Fruit fly (Drosophila melanogaster): ENCODE measurements around the gene m-cup.

DNA sequence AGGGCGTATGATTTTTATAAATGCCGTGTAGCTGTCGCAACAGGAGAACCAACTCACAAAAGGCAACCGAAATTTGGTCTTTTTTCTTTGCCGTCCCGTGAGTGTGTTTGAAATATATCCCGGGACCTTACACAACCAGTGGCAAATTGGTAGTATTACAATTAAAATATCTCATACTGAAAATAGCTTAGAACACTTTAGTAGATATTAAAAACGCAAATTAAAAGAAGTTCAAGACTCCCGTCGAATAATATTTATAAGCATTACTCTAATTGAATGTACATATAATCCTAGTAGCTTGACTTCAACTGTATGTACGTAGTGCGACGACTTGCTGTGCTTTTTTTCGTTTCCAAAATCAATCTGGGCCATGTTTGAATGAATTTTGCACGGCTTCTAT, 28.9 kb upstream of the m-cup start:
- TF ChIP-seq CG7101 (tag; optimal IDR thresholded peaks at IDR 0.05) (no peak), CG11617 (GFP tag; optimal IDR thresholded peaks at IDR 0.05) (no peak), kay (GFP tag; ENCODE audit: borderline replicate concordance) (no peak), cnc (optimal IDR thresholded peaks at IDR 0.05) (no peak), CG33017 (tag; optimal IDR thresholded peaks at IDR 0.05) (no peak), Hr96 (GFP tag; optimal IDR thresholded peaks at IDR 0.05) (no peak), Mnt (GFP tag; optimal IDR thresholded peaks at IDR 0.05) (no peak), CG5204 (GFP tag; optimal IDR thresholded peaks at IDR 0.05) (no peak)

All from whole organism, adult.